Worm (Caenorhabditis elegans) whole organism, L2 larva: ENCODE results near the gene M176.16.

Experiments
- C34F6.9 ChIP-seq: fragments of 150-350 bp; optimal IDR thresholded peaks from 2 replicates; lab custom pipeline; 2014; ENCODE audit warnings: missing biosample characterization, missing genetic modification characterization
- R02D3.7 ChIP-seq: fragments of 150-350 bp; optimal IDR thresholded peaks from 2 replicates; lab custom pipeline; 2014; ENCODE audit warnings: missing biosample characterization, missing genetic modification characterization
- Y55F3AM.14 ChIP-seq: fragments of 200-800 bp; sonication (Bioruptor generic); optimal IDR thresholded peaks from 2 replicates; lab custom pipeline; 2018; ENCODE audit warnings: mild to moderate bottlenecking, missing genetic modification characterization, missing compliant biosample characterization
- ZK546.5 ChIP-seq: sonication (generic microtip); optimal IDR thresholded peaks from 2 replicates; lab custom pipeline; 2017; ENCODE audit warnings: missing biosample characterization, missing genetic modification characterization
- alr-1 ChIP-seq: fragments of 150-350 bp; optimal IDR thresholded peaks from 2 replicates; lab custom pipeline; 2014; ENCODE audit warnings: missing biosample characterization, missing genetic modification characterization
- ama-1 ChIP-seq: fragments of 150-350 bp; optimal IDR thresholded peaks from 2 replicates; lab custom pipeline; 2018; ENCODE audit warnings: inconsistent platforms
- blmp-1 ChIP-seq: sonication (generic microtip); optimal IDR thresholded peaks from 2 replicates; lab custom pipeline; 2017; ENCODE audit warnings: missing genetic modification characterization, mild to moderate bottlenecking, missing compliant biosample characterization, antibody characterized with exemption, moderate library complexity; ENCODE audit not compliant: insufficient read depth
- ceh-16 ChIP-seq: fragments of 150-350 bp; optimal IDR thresholded peaks from 2 replicates; lab custom pipeline; 2014; ENCODE audit warnings: missing biosample characterization, missing genetic modification characterization
- crh-2 ChIP-seq: sonication (generic microtip); optimal IDR thresholded peaks from 2 replicates; lab custom pipeline; 2017; ENCODE audit warnings: missing biosample characterization, missing genetic modification characterization
- elt-1 ChIP-seq: fragments of 150-350 bp; optimal IDR thresholded peaks from 2 replicates; lab custom pipeline; 2014; ENCODE audit warnings: missing biosample characterization, missing genetic modification characterization
- elt-3 ChIP-seq: sonication (generic microtip); optimal IDR thresholded peaks from 2 replicates; lab custom pipeline; 2017; ENCODE audit warnings: missing biosample characterization, missing genetic modification characterization
- fos-1 ChIP-seq: fragments of 150-350 bp; optimal IDR thresholded peaks from 2 replicates; lab custom pipeline; 2014; ENCODE audit warnings: missing biosample characterization, missing genetic modification characterization
- gmeb-1 ChIP-seq: fragments of 150-350 bp; optimal IDR thresholded peaks from 2 replicates; lab custom pipeline; 2014; ENCODE audit warnings: missing biosample characterization, missing genetic modification characterization
- lin-11 ChIP-seq: fragments of 150-350 bp; sonication (generic microtip); optimal IDR thresholded peaks from 2 replicates; lab custom pipeline; 2014; ENCODE audit warnings: missing biosample characterization, missing genetic modification characterization, inconsistent platforms, mixed read lengths
- lin-13 ChIP-seq: fragments of 150-350 bp; optimal IDR thresholded peaks from 2 replicates; lab custom pipeline; 2014; ENCODE audit warnings: missing biosample characterization, missing genetic modification reagents, missing genetic modification characterization
- lsy-2 ChIP-seq, 2 experiments: fragments of 150-350 bp in 1 of 2; sonication (generic microtip) in 1 of 2; optimal IDR thresholded peaks; 2 replicates each; lab custom pipeline; 2014 to 2017; ENCODE audit warnings: missing biosample characterization in 2 of 2, missing genetic modification characterization in 2 of 2
- mab-5 ChIP-seq: fragments of 150-350 bp; optimal IDR thresholded peaks from 2 replicates; lab custom pipeline; 2014; ENCODE audit warnings: missing biosample characterization, missing genetic modification characterization
- mbf-1 ChIP-seq: sonication (generic microtip); optimal IDR thresholded peaks from 2 replicates; lab custom pipeline; 2017; ENCODE audit warnings: missing biosample characterization, missing genetic modification characterization
- mdl-1 ChIP-seq, 2 experiments: fragments of 150-350 bp in 1 of 2; sonication (generic microtip) in 1 of 2; optimal IDR thresholded peaks; 2 replicates each; lab custom pipeline; 2017; ENCODE audit warnings: missing biosample characterization in 2 of 2, missing genetic modification characterization in 2 of 2
- nhr-10 ChIP-seq: sonication (generic microtip); optimal IDR thresholded peaks from 2 replicates; lab custom pipeline; 2017; ENCODE audit warnings: missing biosample characterization, missing genetic modification characterization
- nhr-11 ChIP-seq: fragments of 150-350 bp; optimal IDR thresholded peaks from 2 replicates; lab custom pipeline; 2014; ENCODE audit warnings: missing biosample characterization, missing genetic modification characterization
- nhr-12 ChIP-seq: fragments of 150-350 bp; optimal IDR thresholded peaks from 2 replicates; lab custom pipeline; 2014; ENCODE audit warnings: missing biosample characterization, missing genetic modification characterization
- nhr-129 ChIP-seq: fragments of 150-350 bp; optimal IDR thresholded peaks from 2 replicates; lab custom pipeline; 2014; ENCODE audit warnings: missing biosample characterization, missing genetic modification characterization
- nhr-21 ChIP-seq: fragments of 150-350 bp; optimal IDR thresholded peaks from 2 replicates; lab custom pipeline; 2014; ENCODE audit warnings: missing biosample characterization, missing genetic modification characterization
- nhr-237 ChIP-seq: fragments of 150-350 bp; optimal IDR thresholded peaks from 2 replicates; lab custom pipeline; 2014; ENCODE audit warnings: missing biosample characterization, missing genetic modification characterization
- nhr-25 ChIP-seq: fragments of 150-350 bp; sonication (generic microtip); optimal IDR thresholded peaks from 3 replicates; lab custom pipeline; 2014; ENCODE audit warnings: missing biosample characterization, missing genetic modification characterization
- nhr-77 ChIP-seq: fragments of 150-350 bp; optimal IDR thresholded peaks from 2 replicates; lab custom pipeline; 2014; ENCODE audit warnings: missing biosample characterization, missing genetic modification characterization
- sem-4 ChIP-seq: fragments of 150-350 bp; optimal IDR thresholded peaks from 2 replicates; lab custom pipeline; 2014; ENCODE audit warnings: missing biosample characterization, missing genetic modification reagents, missing genetic modification characterization
- sma-3 ChIP-seq: sonication (generic microtip); optimal IDR thresholded peaks from 2 replicates; lab custom pipeline; 2016; ENCODE audit warnings: missing genetic modification reagents, missing genetic modification characterization, missing compliant biosample characterization
- snpc-4 ChIP-seq: fragments of 150-350 bp; optimal IDR thresholded peaks from 2 replicates; lab custom pipeline; 2014; ENCODE audit warnings: missing biosample characterization, missing genetic modification characterization
- unc-55 ChIP-seq: fragments of 150-350 bp; sonication (generic microtip); optimal IDR thresholded peaks from 3 replicates; lab custom pipeline; 2014; ENCODE audit warnings: missing biosample characterization, missing genetic modification reagents, missing genetic modification characterization
- ztf-1 ChIP-seq: fragments of 200-800 bp; sonication (Bioruptor generic); conservative IDR thresholded peaks from 2 replicates; pipeline ENCODE4 v1.3.6; 2022; ENCODE audit warnings: missing genetic modification characterization, missing compliant biosample characterization
- ztf-11 ChIP-seq: sonication (generic microtip); optimal IDR thresholded peaks from 2 replicates; lab custom pipeline; 2017; ENCODE audit warnings: missing biosample characterization, missing genetic modification characterization
- ztf-4 ChIP-seq: fragments of 150-350 bp; optimal IDR thresholded peaks from 2 replicates; lab custom pipeline; 2014; ENCODE audit warnings: missing biosample characterization, missing genetic modification characterization

The M176.16 gene

ce11 chrII:9418065-9418567 lies at the start of gene M176.16, which contains the start of gene M176.4:
Gene M176.16 (plus strand): TSS chrII:9418517.
Gene M176.4 (plus strand): TSS chrII:9418365.
- TF ChIP-seq nhr-237 (no peak), ceh-16 (no peak), alr-1 (no peak), ztf-4 (no peak)
- TF ChIP-seq, all 48 proteins: peak for 0

- no peak for TF ChIP-seq lin-11 (tag; lab: Kevin White, UChicago)
- TF ChIP-seq R02D3.7 = no peak
- TF ChIP-seq gmeb-1 = no peak
- TF ChIP-seq unc-55 (GFP tag; lab: Kevin White, UChicago) = no peak
- TF ChIP-seq mdl-1 (tag; optimal IDR thresholded peaks at IDR 0.05; lab: Kevin White, UChicago) = no peak
- TF ChIP-seq ztf-11 (tag; lab: Kevin White, UChicago) = no peak
- no peak for TF ChIP-seq ceh-16
- TF ChIP-seq ztf-1 (GFP tag; lab: Robert Waterston, UW) = no peak
- no peak for TF ChIP-seq nhr-77
- TF ChIP-seq fos-1 (tag; lab: Kevin White, UChicago) = no peak
- no peak for TF ChIP-seq blmp-1
- no peak for TF ChIP-seq elt-1 (tag; lab: Kevin White, UChicago)
- TF ChIP-seq sem-4 (tag; lab: Kevin White, UChicago) = no peak
- no peak for TF ChIP-seq C34F6.9 (tag; lab: Kevin White, UChicago)
- TF ChIP-seq elt-3 = no peak
- TF ChIP-seq Y55F3AM.14 (GFP tag; lab: Kevin White, UChicago) = no peak
- no peak for TF ChIP-seq ZK546.5
- TF ChIP-seq nhr-25 (tag; lab: Kevin White, UChicago) = no peak
- no peak for TF ChIP-seq nhr-129 (tag; lab: Kevin White, UChicago)
- no peak for TF ChIP-seq nhr-12 (tag; lab: Kevin White, UChicago)
Observed at ce11 chrII:9369394-9369793, 48.9 kb upstream of the M176.16 start.

- TF ChIP-seq sma-3 (GFP tag; lab: Kevin White, UChicago) = no peak
- no peak for TF ChIP-seq unc-55 (GFP tag; lab: Kevin White, UChicago)
- TF ChIP-seq lin-13 (GFP tag; lab: Kevin White, UChicago) = no peak
- TF ChIP-seq sem-4 (tag; lab: Kevin White, UChicago) = no peak
- no peak for TF ChIP-seq nhr-10 (tag; lab: Kevin White, UChicago)
- TF ChIP-seq nhr-12 (tag; lab: Kevin White, UChicago) = no peak
- no peak for TF ChIP-seq nhr-21 (tag; lab: Kevin White, UChicago)
- TF ChIP-seq ama-1 = no peak
- TF ChIP-seq elt-1 (tag; lab: Kevin White, UChicago) = no peak
- no peak for TF ChIP-seq nhr-11
- TF ChIP-seq ztf-11 (tag; lab: Kevin White, UChicago) = no peak
- TF ChIP-seq lsy-2 (tag; optimal IDR thresholded peaks at IDR 0.05; lab: Kevin White, UChicago) = no peak
- no peak for TF ChIP-seq Y55F3AM.14 (GFP tag; lab: Kevin White, UChicago)
- no peak for TF ChIP-seq gmeb-1
- TF ChIP-seq, all 48 proteins: peak for 0
Observed at ce11 chrII:9372393-9372792, 45.9 kb upstream of the M176.16 start, which contains the start of gene C06C3.3. Gene C06C3.3 (minus strand): TSS chrII:9372493.

- no peak for TF ChIP-seq mab-5 (tag; lab: Kevin White, UChicago)
- no peak for TF ChIP-seq crh-2 (tag; lab: Kevin White, UChicago)
- no peak for TF ChIP-seq snpc-4 (tag; lab: Kevin White, UChicago)
- TF ChIP-seq mbf-1 (tag; lab: Kevin White, UChicago) = no peak
- no peak for TF ChIP-seq fos-1 (tag; lab: Kevin White, UChicago)
- no peak for TF ChIP-seq lin-13 (GFP tag; lab: Kevin White, UChicago)
Observed at ce11 chrII:9372991-9373390, 45.3 kb upstream of the M176.16 start, which contains the start of gene C06C3.4. Gene C06C3.4 (plus strand): TSS chrII:9373291.

ce11 chrII:9374807-9375206 lies 43.5 kb upstream of the M176.16 start, which contains the start of gene C06C3.12:
Gene C06C3.12 (plus strand): TSS chrII:9375107.
- TF ChIP-seq fos-1 (tag; lab: Kevin White, UChicago) (peak; percentile 24), ceh-16 (no peak)
